Fruit fly (Drosophila melanogaster) whole organism, embryonic: ENCODE results near the gene Csk.

Experiments used
- ATbp ChIP-seq: fragments of 200-800 bp; sonication (Bioruptor generic); optimal IDR thresholded peaks from 2 replicates; lab custom pipeline; 2017; ENCODE audit warnings: missing biosample characterization, mild to moderate bottlenecking, missing genetic modification characterization, missing genetic modification reagents
- Antp ChIP-seq: fragments of 200-800 bp; sonication (Bioruptor generic); optimal IDR thresholded peaks from 3 replicates; lab custom pipeline; 2016; ENCODE audit warnings: missing biosample characterization, missing genetic modification characterization
- CG10321 ChIP-seq: fragments of 200-800 bp; sonication (Bioruptor generic); IDR thresholded peaks from 2 replicates; pipeline ENCODE4 v1.3.6; 2022; ENCODE audit warnings: missing biosample characterization, missing genetic modification characterization
- CG11504 ChIP-seq: fragments of 200-800 bp; sonication (Bioruptor generic); optimal IDR thresholded peaks from 3 replicates; lab custom pipeline; 2019; ENCODE audit warnings: missing biosample characterization, mild to moderate bottlenecking, missing genetic modification characterization, moderate library complexity
- CG12391 ChIP-seq: fragments of 200-800 bp; sonication (Bioruptor generic); optimal IDR thresholded peaks from 3 replicates; lab custom pipeline; 2018; ENCODE audit warnings: missing biosample characterization, mild to moderate bottlenecking, missing genetic modification characterization, moderate library complexity
- CG12942 ChIP-seq: fragments of 200-800 bp; sonication (Bioruptor generic); optimal IDR thresholded peaks from 3 replicates; lab custom pipeline; 2016; ENCODE audit warnings: missing biosample characterization, missing genetic modification characterization
- CG13894 ChIP-seq: fragments of 200-800 bp; sonication (Bioruptor generic); optimal IDR thresholded peaks from 3 replicates; lab custom pipeline; 2018; ENCODE audit warnings: missing biosample characterization, mild to moderate bottlenecking, missing genetic modification characterization, moderate library complexity
- CG14014 ChIP-seq: fragments of 200-800 bp; sonication (Bioruptor generic); IDR thresholded peaks from 2 replicates; pipeline ENCODE4 v1.3.6; 2022; ENCODE audit warnings: missing biosample characterization, missing genetic modification characterization
- CG14710 ChIP-seq: fragments of 200-800 bp; sonication (Bioruptor generic); optimal IDR thresholded peaks from 3 replicates; lab custom pipeline; 2019; ENCODE audit warnings: missing biosample characterization, mild to moderate bottlenecking, missing genetic modification characterization, moderate library complexity
- CG1602 ChIP-seq: fragments of 200-800 bp; sonication (Bioruptor generic); optimal IDR thresholded peaks from 3 replicates; lab custom pipeline; 2016; ENCODE audit warnings: missing biosample characterization, missing genetic modification characterization
- CG17829 ChIP-seq: fragments of 200-800 bp; optimal IDR thresholded peaks from 2 replicates; lab custom pipeline; 2019; ENCODE audit warnings: missing biosample characterization, mild to moderate bottlenecking, missing genetic modification characterization, moderate library complexity
- CG18599 ChIP-seq: fragments of 200-800 bp; sonication (Bioruptor generic); optimal IDR thresholded peaks from 3 replicates; lab custom pipeline; 2017; ENCODE audit warnings: missing biosample characterization, missing genetic modification characterization, mild to moderate bottlenecking, moderate library complexity, missing genetic modification reagents
- CG31224 ChIP-seq: fragments of 200-800 bp; sonication (Bioruptor generic); IDR thresholded peaks from 2 replicates; pipeline ENCODE4 v1.3.6; 2022; ENCODE audit warnings: missing biosample characterization, missing genetic modification characterization
- CG32532 ChIP-seq: fragments of 200-800 bp; sonication (Bioruptor generic); IDR thresholded peaks from 2 replicates; pipeline ENCODE4 v1.3.6; 2022; ENCODE audit warnings: missing biosample characterization, missing genetic modification characterization
- CG32767 ChIP-seq: fragments of 200-800 bp; sonication (Bioruptor generic); IDR thresholded peaks from 2 replicates; pipeline ENCODE4 v1.3.6; 2022; ENCODE audit warnings: missing biosample characterization, missing genetic modification characterization
- CG34224 ChIP-seq: fragments of 200-800 bp; sonication (Bioruptor generic); IDR thresholded peaks from 3 replicates; pipeline ENCODE4 v1.3.6; 2022; ENCODE audit warnings: missing biosample characterization, missing genetic modification characterization; ENCODE audit not compliant: partially characterized antibody
- CG4820 ChIP-seq: fragments of 200-800 bp; sonication (Bioruptor generic); optimal IDR thresholded peaks from 3 replicates; lab custom pipeline; 2016; ENCODE audit warnings: missing biosample characterization, missing genetic modification characterization
- CG4854 ChIP-seq: fragments of 200-800 bp; sonication (Bioruptor generic); optimal IDR thresholded peaks from 2 replicates; lab custom pipeline; 2016; ENCODE audit warnings: missing biosample characterization, missing genetic modification characterization, inconsistent platforms
- CG8281 ChIP-seq: fragments of 200-800 bp; sonication (Bioruptor generic); optimal IDR thresholded peaks from 2 replicates; lab custom pipeline; 2018; ENCODE audit warnings: missing biosample characterization, mild to moderate bottlenecking, missing genetic modification characterization, moderate library complexity
- CG8478 ChIP-seq: fragments of >200 bp; optimal IDR thresholded peaks from 2 replicates; lab custom pipeline; 2018
- CG8765 ChIP-seq: fragments of 200-800 bp; sonication (Bioruptor generic); IDR thresholded peaks from 2 replicates; pipeline ENCODE4 v1.3.6; 2022; ENCODE audit warnings: missing biosample characterization, missing genetic modification characterization
- Dfd ChIP-seq, 2 experiments: fragments of >200 bp; optimal IDR thresholded peaks; 2 replicates each; lab custom pipeline; 2017; ENCODE audit warnings: missing biosample characterization in 2 of 2, missing genetic modification characterization in 2 of 2
- Hr3 ChIP-seq: fragments of 200-800 bp; sonication (Bioruptor generic); optimal IDR thresholded peaks from 3 replicates; lab custom pipeline; 2016; ENCODE audit warnings: missing biosample characterization, missing genetic modification characterization
- Hr51 ChIP-seq, 2 experiments: fragments of 200-800 bp; sonication (Bioruptor generic); optimal IDR thresholded peaks; 2 replicates in 1 of 2; 3 replicates in 1 of 2; lab custom pipeline; 2016 to 2018; ENCODE audit warnings: missing biosample characterization in 2 of 2, missing genetic modification characterization in 2 of 2, mild to moderate bottlenecking in 1 of 2, moderate library complexity in 1 of 2
- Lpt ChIP-seq: fragments of >200 bp; optimal IDR thresholded peaks from 2 replicates; lab custom pipeline; 2018; ENCODE audit warnings: missing biosample characterization, missing genetic modification characterization
- Meics ChIP-seq: fragments of 200-800 bp; sonication (Bioruptor generic); optimal IDR thresholded peaks from 2 replicates; lab custom pipeline; 2017; ENCODE audit warnings: missing biosample characterization, mild to moderate bottlenecking, missing genetic modification characterization
- Opbp ChIP-seq: fragments of 200-800 bp; sonication (Bioruptor generic); IDR thresholded peaks from 3 replicates; pipeline ENCODE4 v1.3.6; 2022; ENCODE audit warnings: missing biosample characterization, missing genetic modification characterization; ENCODE audit not compliant: partially characterized antibody
- PHDP ChIP-seq: fragments of 200-800 bp; sonication (Bioruptor generic); optimal IDR thresholded peaks from 3 replicates; lab custom pipeline; 2018; ENCODE audit warnings: missing biosample characterization, mild to moderate bottlenecking, missing genetic modification characterization, moderate library complexity
- Scr ChIP-seq: fragments of 200-800 bp; sonication (Bioruptor generic); IDR thresholded peaks from 2 replicates; pipeline ENCODE4 v1.3.6; 2022; ENCODE audit warnings: missing biosample characterization, missing genetic modification characterization; ENCODE audit not compliant: partially characterized antibody
- Taf1 ChIP-seq: fragments of 200-800 bp; sonication (Bioruptor generic); IDR thresholded peaks from 2 replicates; pipeline ENCODE4 v1.3.6; 2022; ENCODE audit warnings: missing biosample characterization, missing genetic modification characterization
- ap ChIP-seq: fragments of 200-800 bp; sonication (Bioruptor generic); IDR thresholded peaks from 2 replicates; pipeline ENCODE4 v1.3.6; 2022; ENCODE audit warnings: missing biosample characterization, missing genetic modification characterization
- cg ChIP-seq: fragments of 200-800 bp; sonication (Bioruptor generic); optimal IDR thresholded peaks from 3 replicates; lab custom pipeline; 2019; ENCODE audit warnings: missing biosample characterization, mild to moderate bottlenecking, missing genetic modification characterization, moderate library complexity
- chn ChIP-seq: fragments of 200-800 bp; sonication (Bioruptor generic); optimal IDR thresholded peaks from 2 replicates; lab custom pipeline; 2016; ENCODE audit warnings: missing biosample characterization, missing genetic modification characterization
- esg ChIP-seq: fragments of 200-800 bp; sonication (Bioruptor generic); conservative IDR thresholded peaks from 2 replicates; pipeline ENCODE4 v1.3.6; 2022; ENCODE audit warnings: missing biosample characterization, missing genetic modification characterization
- grau ChIP-seq: fragments of 200-800 bp; optimal IDR thresholded peaks from 3 replicates; lab custom pipeline; 2019; ENCODE audit warnings: missing biosample characterization, mild to moderate bottlenecking, missing genetic modification characterization, moderate library complexity
- jumu ChIP-seq: fragments of 200-800 bp; sonication (Bioruptor generic); optimal IDR thresholded peaks from 3 replicates; lab custom pipeline; 2016; ENCODE audit warnings: missing biosample characterization, missing genetic modification characterization
- lola ChIP-seq, 3 experiments: fragments of >200 bp in 2 of 3; fragments of 200-800 bp in 1 of 3; sonication (Bioruptor generic) in 1 of 3; optimal IDR thresholded peaks; 2 replicates each; lab custom pipeline; 2017 to 2019; ENCODE audit warnings: missing biosample characterization in 3 of 3, missing genetic modification characterization in 3 of 3, mild to moderate bottlenecking in 1 of 3, moderate library complexity in 1 of 3
- lov ChIP-seq, 2 experiments: fragments of 200-800 bp in 1 of 2; fragments of >200 bp in 1 of 2; sonication (Bioruptor generic) in 1 of 2; IDR thresholded peaks in 1 of 2; optimal IDR thresholded peaks in 1 of 2; 2 replicates in 1 of 2; 3 replicates in 1 of 2; pipeline versions ENCODE4 v1.3.6 to Lab custom; 2017 to 2022; ENCODE audit warnings: missing biosample characterization in 1 of 2, missing genetic modification characterization in 1 of 2
- maf-S ChIP-seq: fragments of 200-800 bp; sonication (Bioruptor generic); optimal IDR thresholded peaks from 2 replicates; lab custom pipeline; 2016; ENCODE audit warnings: missing biosample characterization, missing genetic modification characterization
- nerfin-1 ChIP-seq: fragments of 200-800 bp; sonication (Bioruptor generic); optimal IDR thresholded peaks from 3 replicates; lab custom pipeline; 2019; ENCODE audit warnings: missing biosample characterization, mild to moderate bottlenecking, missing genetic modification characterization, moderate library complexity
- nmo ChIP-seq: fragments of 200-800 bp; sonication (Bioruptor generic); optimal IDR thresholded peaks from 2 replicates; lab custom pipeline; 2018; ENCODE audit warnings: missing biosample characterization, mild to moderate bottlenecking, missing genetic modification characterization, moderate library complexity
- pb ChIP-seq: fragments of 200-800 bp; sonication (Bioruptor generic); optimal IDR thresholded peaks from 3 replicates; lab custom pipeline; 2016; ENCODE audit warnings: missing biosample characterization, missing genetic modification characterization
- pnt ChIP-seq: fragments of 200-800 bp; sonication (Bioruptor generic); optimal IDR thresholded peaks from 3 replicates; lab custom pipeline; 2016; ENCODE audit warnings: missing biosample characterization, missing genetic modification characterization
- pum ChIP-seq: fragments of 200-800 bp; sonication (Bioruptor generic); optimal IDR thresholded peaks from 2 replicates; lab custom pipeline; 2016; ENCODE audit warnings: missing biosample characterization, missing genetic modification characterization
- sim ChIP-seq: fragments of 200-800 bp; sonication (Bioruptor generic); IDR thresholded peaks from 2 replicates; pipeline ENCODE4 v1.3.6; 2022; ENCODE audit warnings: missing biosample characterization, missing genetic modification characterization
- sob ChIP-seq: fragments of 200-800 bp; sonication (Bioruptor generic); IDR thresholded peaks from 2 replicates; pipeline ENCODE4 v1.3.6; 2022; ENCODE audit warnings: missing biosample characterization, missing genetic modification characterization
- sr ChIP-seq: fragments of 200-800 bp; sonication (Bioruptor generic); IDR thresholded peaks from 3 replicates; pipeline ENCODE4 v1.3.6; 2022; ENCODE audit warnings: missing biosample characterization, missing genetic modification characterization
- trem ChIP-seq: fragments of 200-800 bp; optimal IDR thresholded peaks from 3 replicates; lab custom pipeline; 2019; ENCODE audit warnings: missing biosample characterization, mild to moderate bottlenecking, missing genetic modification characterization, moderate library complexity
- tup ChIP-seq: fragments of 200-800 bp; sonication (Bioruptor generic); optimal IDR thresholded peaks from 2 replicates; lab custom pipeline; 2016; ENCODE audit warnings: missing biosample characterization, mild to moderate bottlenecking, missing genetic modification characterization, moderate library complexity
- vnd ChIP-seq: fragments of 200-800 bp; sonication (Bioruptor generic); IDR thresholded peaks from 3 replicates; pipeline ENCODE4 v1.3.6; 2022; ENCODE audit warnings: missing biosample characterization, missing genetic modification characterization; ENCODE audit not compliant: partially characterized antibody
- zf30C ChIP-seq: fragments of 200-800 bp; sonication (Bioruptor generic); optimal IDR thresholded peaks from 3 replicates; lab custom pipeline; 2018; ENCODE audit warnings: missing biosample characterization, mild to moderate bottlenecking, missing genetic modification characterization

The Csk gene

dm6 chr3R:11617363-11617762 lies 33.1 kb downstream of the Csk start (continued):
- no peak for TF ChIP-seq Opbp
- peak; percentile 48 for TF ChIP-seq trem
- peak; percentile 4 for TF ChIP-seq CG1602 (GFP tag; lab: Kevin White, UChicago)
- no peak for TF ChIP-seq tup
- no peak for TF ChIP-seq CG8281 (tag; lab: Kevin White, UChicago)
- TF ChIP-seq CG12942 (GFP tag; lab: Kevin White, UChicago) = no peak
- TF ChIP-seq pb (GFP tag; lab: Kevin White, UChicago) = no peak
- TF ChIP-seq pum (GFP tag; lab: Kevin White, UChicago) = peak; percentile 2
- TF ChIP-seq Lpt (GFP tag; lab: Kevin White, UChicago) = no peak
- TF ChIP-seq grau (tag; lab: Kevin White, UChicago) = peak; percentile 42
- no peak for TF ChIP-seq CG32532
- TF ChIP-seq Dfd (GFP tag; optimal IDR thresholded peaks at IDR 0.05; lab: Kevin White, UChicago) = no peak
- TF ChIP-seq Antp (GFP tag; lab: Kevin White, UChicago) = peak; percentile 6
- no peak for TF ChIP-seq CG14014 (GFP tag; lab: Robert Waterston, UW)
- no peak for TF ChIP-seq CG31224 (GFP tag; lab: Robert Waterston, UW)
- TF ChIP-seq CG11504 (tag; lab: Kevin White, UChicago) = peak; percentile 53
- TF ChIP-seq Hr51 (GFP tag; optimal IDR thresholded peaks at IDR 0.05; lab: Kevin White, UChicago) = no peak
- peak; percentile 77 for TF ChIP-seq zf30C (GFP tag; lab: Kevin White, UChicago)
- peak; percentile 64 for TF ChIP-seq CG12391 (tag; lab: Kevin White, UChicago)
- no peak for TF ChIP-seq CG8478 (lab: Kevin White, UChicago)
- TF ChIP-seq esg (GFP tag; lab: Robert Waterston, UW) = no peak
- TF ChIP-seq sim (GFP tag; lab: Robert Waterston, UW) = no peak
- TF ChIP-seq CG13894 = no peak
- no peak for TF ChIP-seq CG32767
- peak; percentile 28 for TF ChIP-seq pnt
- no peak for TF ChIP-seq CG18599 (GFP tag; lab: Kevin White, UChicago)
- no peak for TF ChIP-seq CG34224 (GFP tag; lab: Robert Waterston, UW)
- no peak for TF ChIP-seq Taf1 (GFP tag; lab: Robert Waterston, UW)
- no peak for TF ChIP-seq Scr (GFP tag; lab: Robert Waterston, UW)
- no peak for TF ChIP-seq Meics
- no peak for TF ChIP-seq chn (GFP tag; lab: Kevin White, UChicago)
- TF ChIP-seq nerfin-1 = peak; percentile 17
- no peak for TF ChIP-seq lov (optimal IDR thresholded peaks at IDR 0.05; lab: Kevin White, UChicago)
- TF ChIP-seq lov (GFP tag; IDR thresholded peaks at IDR 0.05; lab: Robert Waterston, UW) = no peak
- TF ChIP-seq ATbp (GFP tag; lab: Kevin White, UChicago) = peak; percentile 46
- no peak for TF ChIP-seq vnd (GFP tag; lab: Robert Waterston, UW)
- no peak for TF ChIP-seq sr
- no peak; the same call in 1 of the 2 replicates for TF ChIP-seq CG8765
- TF ChIP-seq jumu (GFP tag; lab: Kevin White, UChicago) = peak; percentile 10
- no peak for TF ChIP-seq ap (GFP tag; lab: Robert Waterston, UW)
- peak; percentile 44 for TF ChIP-seq CG4820 (GFP tag; lab: Kevin White, UChicago)
- TF ChIP-seq maf-S (GFP tag; lab: Kevin White, UChicago) = no peak
- no peak for TF ChIP-seq CG4854 (GFP tag; lab: Kevin White, UChicago)
- no peak for TF ChIP-seq cg (GFP tag; lab: Kevin White, UChicago)
- peak in 1 of 3 experiments; percentile 81 for TF ChIP-seq lola (GFP tag; optimal IDR thresholded peaks at IDR 0.05; lab: Kevin White, UChicago)
- no peak for TF ChIP-seq Hr3
- peak; percentile 72 for TF ChIP-seq CG17829 (tag; lab: Kevin White, UChicago)
- TF ChIP-seq nmo (GFP tag; lab: Kevin White, UChicago) = peak; percentile 60
- TF ChIP-seq PHDP = peak; percentile 25
- peak; percentile 88 for TF ChIP-seq CG14710 (tag; lab: Kevin White, UChicago)
- no peak for TF ChIP-seq CG10321 (GFP tag; lab: Robert Waterston, UW)
- TF ChIP-seq sob (GFP tag; lab: Robert Waterston, UW) = no peak
